Worm (Caenorhabditis elegans) whole organism, dauer: ENCODE data around the gene mmad-1.

Experiments used
- unc-62 ChIP-seq: sonication (generic microtip); optimal IDR thresholded peaks from 2 replicates; lab custom pipeline; 2017; ENCODE audit warnings: missing biosample characterization, missing genetic modification reagents, missing genetic modification characterization

mmad-1 gene

DNA sequence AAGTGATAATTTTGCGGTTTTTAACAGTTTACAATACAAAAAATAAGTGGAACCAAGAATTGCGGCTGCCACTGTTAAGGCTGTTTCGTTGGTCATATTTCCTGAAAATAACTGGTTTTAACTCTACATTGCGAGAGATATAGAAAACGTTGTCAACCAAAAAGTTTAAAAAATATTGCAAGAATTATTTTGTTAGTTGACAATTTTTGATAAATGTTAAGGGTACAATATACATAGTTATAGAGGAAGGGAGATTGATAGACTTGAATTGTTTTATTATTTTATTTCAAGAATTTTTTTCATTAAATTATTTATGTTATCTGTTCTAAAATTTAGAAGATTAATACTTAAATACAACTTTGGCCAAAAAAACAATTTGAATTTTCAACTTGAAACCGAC, 5.4 kb downstream of the mmad-1 start, which contains the start of gene acs-5:
acs-5 (minus strand) TSS at position 101 of the 400 bp plus-strand sequence.
- no peak for TF ChIP-seq unc-62

DNA sequence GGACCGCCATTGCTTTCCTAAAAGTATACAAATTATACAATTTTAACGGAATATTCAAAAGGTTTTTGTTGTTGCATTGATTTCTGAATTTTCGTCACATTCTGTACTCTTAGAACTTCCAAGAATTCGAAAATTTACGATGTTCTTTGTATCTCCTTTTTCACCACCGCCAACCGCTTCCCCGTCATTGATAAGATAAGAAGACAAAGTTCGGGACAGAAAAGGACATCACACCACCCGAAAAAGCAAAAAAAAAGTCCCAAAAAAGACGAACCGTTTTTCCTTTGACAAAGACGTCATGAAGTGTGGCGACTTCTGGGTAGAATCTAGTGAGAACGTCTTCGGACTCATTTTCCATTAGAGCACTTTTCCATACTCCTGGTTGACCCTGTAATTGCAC, 6.3 kb downstream of the mmad-1 start:
- TF ChIP-seq unc-62 = no peak

DNA sequence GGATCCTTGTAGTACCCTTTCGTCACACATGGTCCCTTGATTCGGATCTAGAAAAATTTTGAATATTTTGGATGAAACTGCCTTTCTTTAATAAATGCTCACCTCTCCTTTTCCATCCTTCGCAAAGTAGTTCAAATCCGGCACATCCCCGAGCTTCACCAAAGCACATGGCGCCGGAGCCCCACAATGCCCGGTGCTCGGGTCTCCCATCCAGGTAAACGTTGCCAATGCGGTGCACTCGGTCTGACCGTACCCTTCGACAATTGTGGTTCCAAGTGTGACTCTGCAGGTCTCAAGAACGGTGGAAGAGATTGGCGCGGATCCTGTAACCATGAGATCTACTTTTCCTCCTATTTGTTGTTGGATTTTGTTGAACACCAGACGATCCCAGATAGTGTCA, 8.0 kb downstream of the mmad-1 start:
- TF ChIP-seq unc-62 = no peak

DNA sequence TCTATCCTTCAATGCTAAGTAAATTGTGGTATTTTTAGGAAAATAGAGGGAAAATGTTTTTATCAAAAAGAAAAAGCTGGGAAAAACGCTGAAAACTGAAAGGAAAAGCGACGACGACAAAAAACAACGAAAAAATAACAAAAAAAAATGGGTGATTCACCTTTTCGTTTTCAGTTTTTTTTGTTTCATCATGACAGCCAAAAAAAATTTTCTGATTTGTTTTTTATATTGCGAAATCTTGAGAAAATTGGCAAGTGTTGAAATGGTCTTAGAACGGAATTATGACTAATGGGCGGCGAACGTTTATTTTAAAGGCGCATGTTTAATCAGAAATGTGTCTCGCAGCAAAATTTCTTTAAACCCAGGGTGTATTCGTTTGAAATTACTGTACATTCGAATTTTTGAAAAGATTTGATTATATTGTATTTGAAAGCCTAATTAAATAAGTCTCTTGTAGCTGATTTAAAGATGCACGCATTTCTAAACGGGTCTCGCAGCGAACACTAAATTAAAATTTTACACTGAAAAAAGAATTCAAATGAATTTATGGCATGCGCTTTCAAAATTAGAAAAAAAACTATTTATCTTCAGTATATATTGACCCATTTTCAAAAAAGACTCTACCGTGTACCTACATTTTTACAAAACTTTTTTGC, 12.9 kb downstream of the mmad-1 start:
- no peak for TF ChIP-seq unc-62

DNA sequence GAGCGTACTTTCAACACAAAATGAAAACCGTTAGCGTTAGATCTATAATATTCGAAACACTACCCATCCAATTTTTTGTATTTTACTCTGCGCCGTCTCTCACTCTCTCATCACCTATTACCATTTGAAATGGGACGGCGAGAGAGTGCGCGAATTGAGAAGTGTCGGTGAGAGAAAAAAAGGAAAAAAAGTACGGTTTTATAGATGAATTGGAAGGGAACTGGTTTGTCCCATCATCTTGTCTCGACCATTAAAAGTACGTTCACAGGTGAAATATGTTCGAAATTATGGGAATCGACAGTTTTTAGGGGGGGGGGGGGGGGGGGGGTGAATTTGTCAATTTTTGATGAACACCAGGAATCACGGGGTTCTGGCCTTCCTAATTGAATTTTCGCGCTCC, 14.1 kb downstream of the mmad-1 start:
- TF ChIP-seq unc-62 = no peak

DNA sequence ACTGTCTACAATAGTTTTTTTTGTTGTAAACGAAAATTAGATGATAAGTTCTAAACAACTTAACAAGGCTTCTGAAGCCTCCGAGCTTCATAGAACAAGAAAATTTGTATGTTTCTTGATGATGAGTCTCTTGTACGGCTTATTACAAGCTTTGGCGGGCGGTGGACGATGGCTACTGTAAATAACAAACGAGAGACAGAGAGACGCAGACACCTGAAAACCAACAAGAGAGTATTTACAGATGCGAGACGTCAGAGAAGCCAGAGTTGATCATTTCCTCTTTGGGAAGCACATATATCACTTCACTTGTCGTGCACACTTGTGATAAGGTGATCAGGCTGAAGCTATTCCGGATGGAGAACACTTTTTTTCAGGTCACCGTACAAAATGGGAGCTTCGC, 18.0 kb downstream of the mmad-1 start:
- TF ChIP-seq unc-62 = no peak

DNA sequence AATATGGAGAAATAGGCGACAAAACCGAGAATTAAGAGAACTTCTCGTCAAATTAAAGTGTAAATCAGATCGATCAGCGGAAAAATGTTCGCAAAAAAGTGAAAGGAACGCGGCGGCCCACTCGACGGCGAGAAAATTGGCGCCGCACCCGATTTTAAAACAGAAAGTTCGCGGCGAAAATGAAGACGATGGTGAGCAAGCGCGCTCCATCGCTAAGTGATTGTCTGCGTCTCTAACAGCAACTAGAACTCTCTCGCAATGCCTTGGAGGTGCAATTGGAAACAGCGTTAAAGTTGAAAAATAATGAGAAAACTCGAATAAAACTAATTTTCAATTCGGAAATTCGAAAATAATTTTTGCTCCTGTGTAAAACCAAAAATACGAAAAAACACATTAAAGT, 18.8 kb downstream of the mmad-1 start:
- no peak for TF ChIP-seq unc-62

DNA sequence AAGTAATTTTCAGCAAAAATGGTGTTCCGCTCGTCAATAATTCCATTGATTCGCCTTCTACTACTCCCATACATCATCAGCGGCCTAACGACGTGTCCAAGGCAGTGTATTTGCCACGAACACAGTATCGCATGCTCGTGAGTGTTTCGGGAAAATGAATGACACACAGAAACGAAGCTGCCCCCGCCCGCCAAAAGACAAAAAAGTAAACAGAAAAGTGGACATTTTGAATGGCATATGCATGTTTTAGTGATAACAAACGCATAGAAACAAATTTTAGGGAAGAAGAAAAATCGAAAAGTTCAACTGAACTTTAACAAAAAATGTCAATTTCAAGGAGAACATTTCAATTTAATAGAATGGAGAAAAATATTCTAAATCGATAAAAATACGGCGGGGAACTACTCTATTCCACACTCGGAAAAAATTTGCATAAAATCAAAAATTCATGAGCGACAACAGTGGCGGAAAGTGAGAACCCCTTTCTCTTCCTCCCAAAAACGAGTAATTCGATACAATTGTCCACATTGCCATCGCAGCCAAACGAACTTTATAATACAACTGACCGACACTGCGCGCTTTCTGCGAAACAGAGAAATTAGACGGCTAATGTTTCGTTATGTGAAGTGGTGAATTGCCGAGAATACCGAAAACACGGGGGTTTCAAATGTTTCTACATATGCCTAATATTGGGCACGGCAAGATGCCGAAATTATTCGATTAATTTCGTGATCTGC, 20.1 kb downstream of the mmad-1 start:
- TF ChIP-seq unc-62 = no peak

DNA sequence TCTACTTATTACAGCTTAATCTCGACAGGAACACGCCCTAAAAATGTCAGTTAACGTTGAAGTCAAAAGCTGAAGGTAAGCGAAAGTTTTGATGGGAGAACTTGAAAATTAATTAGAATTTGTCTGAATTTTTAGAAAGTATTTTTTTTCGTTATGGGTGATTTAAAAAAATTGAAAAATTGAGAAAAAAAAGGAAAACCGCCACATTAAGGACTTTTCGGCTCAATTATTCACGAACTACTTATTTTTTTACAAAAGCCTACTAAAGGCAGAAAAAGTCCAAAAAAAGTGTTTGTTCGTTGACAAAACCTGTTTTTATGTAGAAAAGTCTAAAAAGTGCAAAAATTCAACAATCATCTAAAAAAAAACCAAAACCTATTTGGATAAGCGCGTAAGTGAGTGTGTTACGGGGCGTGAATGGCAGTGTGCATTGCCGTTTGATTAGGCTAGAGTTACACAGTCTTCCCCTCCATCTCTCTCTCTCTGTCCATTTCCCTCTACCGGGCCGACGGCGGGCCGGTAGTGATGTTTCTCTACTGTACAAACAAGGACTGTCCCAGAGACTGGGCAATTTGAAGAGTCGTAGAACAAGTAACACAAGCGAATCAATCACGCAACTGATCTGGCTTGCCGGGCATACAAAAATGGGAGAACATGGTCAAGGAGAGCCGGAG, 21.2 kb downstream of the mmad-1 start, which contains the start of gene lron-13:
lron-13 (plus strand) TSS at position 15 of the 674 bp plus-strand sequence.
- no peak for TF ChIP-seq unc-62

DNA sequence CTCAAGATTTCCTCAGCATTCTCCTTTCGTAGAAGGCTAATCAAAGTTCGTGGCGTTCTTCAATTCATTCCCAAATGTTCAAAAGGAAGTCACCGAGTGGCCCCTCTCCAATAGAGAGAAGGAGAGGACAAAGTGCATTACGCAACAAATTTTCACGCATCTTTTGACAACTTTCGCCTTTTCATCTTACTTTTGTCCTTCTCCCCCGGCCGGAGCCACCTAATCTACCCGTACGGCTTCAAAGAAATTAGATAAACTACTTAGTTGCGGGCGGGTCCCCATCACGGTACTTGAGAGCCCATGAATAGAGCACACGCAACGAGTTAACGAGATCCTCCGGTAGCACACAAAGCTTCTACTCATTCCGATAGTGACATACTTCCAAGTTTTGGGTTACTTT, 22.1 kb downstream of the mmad-1 start:
- TF ChIP-seq unc-62 = no peak

DNA sequence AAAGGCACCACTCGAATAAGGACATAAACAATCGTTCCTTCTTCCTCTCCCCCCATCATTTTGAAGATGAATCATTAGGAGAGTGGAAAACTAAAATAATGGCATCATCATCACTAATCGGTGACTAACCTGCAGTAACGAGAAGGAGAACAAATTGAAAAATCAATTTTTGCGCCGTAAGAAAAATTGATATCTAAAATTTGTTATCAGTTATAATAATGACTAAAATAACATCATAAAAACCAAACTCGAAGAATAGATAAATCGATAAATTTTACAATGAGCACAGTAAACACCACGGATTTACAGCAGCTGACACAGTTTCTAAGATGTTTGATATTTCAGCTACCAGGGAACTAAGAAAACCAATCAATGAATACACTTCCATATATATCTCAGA, 22.6 kb downstream of the mmad-1 start:
- TF ChIP-seq unc-62 = no peak

DNA sequence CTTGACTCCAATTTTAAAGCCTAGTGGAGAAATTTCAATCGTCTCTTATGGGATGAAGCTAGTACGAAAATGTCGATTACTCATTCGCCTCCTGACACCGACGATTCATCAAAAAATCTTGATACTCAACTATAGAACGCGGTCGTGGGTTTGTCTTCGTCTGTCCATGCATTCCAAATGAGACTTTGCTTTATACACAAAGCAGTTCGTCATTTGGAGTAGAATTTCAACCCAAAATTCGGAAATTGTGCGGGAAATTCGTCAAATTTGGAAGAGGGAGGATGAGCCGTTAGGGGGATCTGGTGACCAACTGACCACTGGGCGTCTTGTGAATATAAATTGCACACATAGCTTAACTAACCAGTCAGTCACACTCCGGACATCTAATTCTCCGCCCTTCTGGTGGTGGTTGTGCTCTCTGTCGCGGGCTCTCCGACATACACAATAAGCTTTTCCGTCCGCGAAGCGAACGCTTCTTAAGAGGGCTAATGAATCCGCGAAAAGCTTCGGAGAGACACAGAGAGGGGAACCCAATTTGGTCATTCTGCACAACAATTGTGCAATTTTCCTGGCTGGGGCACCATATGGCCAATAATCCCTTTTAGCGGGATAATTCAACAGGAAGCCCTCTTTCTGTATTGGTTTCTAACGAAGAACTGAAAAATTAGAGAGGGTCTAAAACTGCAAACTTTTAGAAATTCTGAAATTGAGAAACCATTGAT, 23.5 kb downstream of the mmad-1 start:
- TF ChIP-seq unc-62 = no peak

DNA sequence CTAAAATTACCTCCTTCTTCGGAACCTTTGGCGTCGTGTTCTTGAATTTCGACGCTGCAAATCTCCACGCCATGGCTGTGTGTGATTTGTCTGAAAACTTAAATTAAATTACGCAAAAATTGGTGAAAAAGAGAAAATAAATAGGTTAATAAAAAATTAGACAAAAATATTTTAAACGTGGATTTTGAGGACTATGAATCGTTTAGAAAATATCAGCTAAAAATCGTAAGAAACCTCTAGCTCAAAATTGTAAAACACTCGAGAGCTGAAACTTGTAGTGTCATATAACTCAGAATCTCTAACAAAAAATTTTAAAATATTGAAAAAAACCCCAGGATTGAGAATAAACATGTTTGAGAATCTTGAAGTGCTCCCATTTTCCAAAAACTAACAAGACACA, 24.8 kb downstream of the mmad-1 start, which contains the start of gene pod-1:
pod-1 (minus strand) TSS at position 101 of the 400 bp plus-strand sequence.
- no peak for TF ChIP-seq unc-62

DNA sequence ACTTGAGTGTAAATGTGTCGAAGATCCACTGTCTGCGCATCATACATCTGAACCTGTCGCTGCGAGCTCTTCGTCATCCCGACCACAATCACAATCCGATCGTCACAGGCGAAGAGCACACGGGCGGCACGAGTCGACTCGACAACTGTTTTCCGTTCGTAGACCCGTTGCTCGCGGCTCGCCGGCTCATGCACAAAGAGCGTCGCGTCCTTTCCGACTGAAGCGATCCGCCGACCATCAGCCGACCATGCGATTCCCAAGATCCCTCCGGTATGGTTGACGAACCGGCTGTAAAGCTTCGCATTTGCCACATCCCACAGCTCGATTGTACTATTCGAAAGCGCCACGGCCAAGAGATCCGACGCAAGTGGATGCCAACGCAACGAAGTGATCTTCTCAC, 30.4 kb downstream of the mmad-1 start:
- TF ChIP-seq unc-62 = no peak

DNA sequence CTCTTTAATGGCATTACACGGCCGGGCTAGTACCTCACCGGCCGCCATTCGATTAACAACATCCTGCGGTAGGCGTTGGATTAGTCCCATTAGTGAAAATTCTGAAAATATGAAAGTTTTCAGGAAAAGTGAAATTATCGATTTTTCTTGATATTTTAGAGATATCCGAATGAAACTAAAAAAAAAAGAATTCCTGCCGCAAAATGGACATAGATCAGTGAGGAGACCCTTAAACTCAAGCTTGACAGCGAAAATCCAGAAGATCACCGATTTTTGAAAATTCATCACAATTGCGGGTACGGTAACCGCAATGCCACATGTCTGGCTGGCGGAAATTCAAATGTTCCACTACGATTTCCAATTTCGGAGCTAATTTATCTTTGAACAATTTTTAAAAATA, 34.3 kb downstream of the mmad-1 start, which contains the start of gene mlh-1:
mlh-1 (minus strand) TSS at position 101 of the 400 bp plus-strand sequence.
- TF ChIP-seq unc-62 = no peak

DNA sequence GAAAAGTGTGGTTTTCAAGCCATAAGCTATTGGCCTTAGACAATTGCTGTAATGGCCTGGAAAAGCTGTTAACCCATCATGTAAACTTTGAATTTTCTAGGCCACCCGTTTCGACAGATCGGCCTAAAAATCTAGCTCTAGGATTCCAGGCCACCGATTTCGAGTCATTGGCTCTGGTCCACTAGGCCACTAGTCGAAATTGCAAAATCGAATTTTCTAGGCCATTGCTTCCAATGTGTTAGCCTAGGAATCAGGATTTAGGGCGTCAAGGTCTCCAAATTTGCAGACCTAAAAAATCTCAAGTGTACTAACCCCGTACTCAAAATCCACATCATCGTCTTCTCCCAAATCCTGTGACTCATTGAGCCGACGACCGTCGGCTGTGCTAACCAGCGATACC, 38.1 kb downstream of the mmad-1 start:
- TF ChIP-seq unc-62 = no peak

DNA sequence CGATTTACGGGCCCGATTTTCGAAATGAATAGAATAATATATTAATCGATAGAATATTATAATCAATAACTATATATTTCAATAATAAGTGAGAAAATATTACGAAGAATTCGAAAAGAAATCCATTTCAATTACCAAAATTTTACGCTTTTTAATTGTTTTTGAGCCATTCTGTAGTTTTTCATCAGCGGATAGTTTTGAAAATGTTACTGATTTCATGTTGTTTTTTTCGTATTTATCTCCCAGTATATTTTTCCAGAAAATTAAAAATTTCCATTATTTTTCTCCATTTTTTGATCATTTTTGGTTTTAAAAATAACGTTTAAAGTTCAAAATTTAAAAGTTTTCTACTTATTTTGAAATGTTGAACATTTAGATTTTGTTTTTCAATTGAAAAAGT, 43.1 kb downstream of the mmad-1 start, which contains the start of gene T28A8.3:
T28A8.3 (plus strand) TSS at position 301 of the 400 bp plus-strand sequence.
- TF ChIP-seq unc-62 = no peak
